Worm (Caenorhabditis elegans) whole organism, young adult: ENCODE data around the gene pdzd-8.
A peak's percentile ranks its signal among the peaks of the same experiment; 100 is the strongest.

Experiments used
- B0261.1 ChIP-seq: sonication (generic microtip); optimal IDR thresholded peaks from 2 replicates; lab custom pipeline; 2016; ENCODE audit warnings: mild to moderate bottlenecking, missing genetic modification characterization, moderate library complexity, missing compliant biosample characterization
- C17E4.6 ChIP-seq: fragments of 200-800 bp; sonication (Bioruptor generic); IDR thresholded peaks from 2 replicates; pipeline ENCODE4 v1.3.6; 2022; ENCODE audit warnings: missing genetic modification reagents, missing genetic modification characterization, missing compliant biosample characterization
- D2030.7 ChIP-seq: fragments of 200-800 bp; sonication (Bioruptor generic); IDR thresholded peaks from 2 replicates; pipeline ENCODE4 v1.3.6; 2022; ENCODE audit warnings: missing genetic modification reagents, missing genetic modification characterization, missing compliant biosample characterization
- F37B4.10 ChIP-seq: fragments of 200-800 bp; sonication (Bioruptor generic); IDR thresholded peaks from 2 replicates; pipeline ENCODE4 v1.3.6; 2022; ENCODE audit warnings: missing genetic modification characterization, missing compliant biosample characterization
- F49E8.2 ChIP-seq: sonication (generic microtip); optimal IDR thresholded peaks from 3 replicates; lab custom pipeline; 2017; ENCODE audit warnings: missing genetic modification characterization, mild to moderate bottlenecking, missing compliant biosample characterization, antibody characterized with exemption, moderate library complexity; ENCODE audit not compliant: insufficient read depth
- Y53F4B.3 ChIP-seq: fragments of 200-800 bp; sonication (Bioruptor generic); IDR thresholded peaks from 2 replicates; pipeline ENCODE4 v1.3.6; 2022; ENCODE audit warnings: missing genetic modification reagents, missing genetic modification characterization, missing compliant biosample characterization
- Y56A3A.18 ChIP-seq: fragments of 200-800 bp; sonication (Bioruptor generic); IDR thresholded peaks from 2 replicates; pipeline ENCODE4 v1.3.6; 2022; ENCODE audit warnings: missing genetic modification reagents, missing genetic modification characterization, missing compliant biosample characterization
- Y79H2A.3 ChIP-seq: fragments of 200-800 bp; sonication (Bioruptor generic); conservative IDR thresholded peaks from 2 replicates; pipeline ENCODE4 v1.3.6; 2022; ENCODE audit warnings: missing genetic modification reagents, missing genetic modification characterization, missing compliant biosample characterization
- attf-3 ChIP-seq: fragments of 200-800 bp; sonication (Bioruptor generic); conservative IDR thresholded peaks from 2 replicates; pipeline ENCODE4 v1.3.6; 2022; ENCODE audit warnings: missing genetic modification reagents, missing genetic modification characterization, missing compliant biosample characterization
- attf-5 ChIP-seq: fragments of 200-800 bp; sonication (Bioruptor generic); optimal IDR thresholded peaks from 2 replicates; lab custom pipeline; 2018; ENCODE audit warnings: mild to moderate bottlenecking, missing genetic modification characterization, missing compliant biosample characterization
- attf-6 ChIP-seq: fragments of 200-800 bp; sonication (Bioruptor generic); IDR thresholded peaks from 2 replicates; pipeline ENCODE4 v1.3.6; 2022; ENCODE audit warnings: missing genetic modification reagents, missing genetic modification characterization, missing compliant biosample characterization
- ccch-3 ChIP-seq: fragments of 200-800 bp; sonication (Bioruptor generic); optimal IDR thresholded peaks from 2 replicates; lab custom pipeline; 2018; ENCODE audit warnings: mild to moderate bottlenecking, missing genetic modification characterization, missing compliant biosample characterization
- ceh-40 ChIP-seq: fragments of 200-800 bp; sonication (Bioruptor generic); IDR thresholded peaks from 2 replicates; pipeline ENCODE4 v1.3.6; 2022; ENCODE audit warnings: missing genetic modification characterization, missing compliant biosample characterization
- ceh-58 ChIP-seq: fragments of 200-800 bp; sonication (Bioruptor generic); IDR thresholded peaks from 2 replicates; pipeline ENCODE4 v1.3.6; 2022; ENCODE audit warnings: missing genetic modification characterization, missing compliant biosample characterization
- ekl-4 ChIP-seq: fragments of 200-800 bp; sonication (Bioruptor generic); IDR thresholded peaks from 2 replicates; pipeline ENCODE4 v1.3.6; 2022; ENCODE audit warnings: missing genetic modification reagents, missing genetic modification characterization, missing compliant biosample characterization
- gei-17 ChIP-seq: fragments of 200-800 bp; sonication (Bioruptor generic); optimal IDR thresholded peaks from 2 replicates; lab custom pipeline; 2018; ENCODE audit warnings: mild to moderate bottlenecking, missing genetic modification characterization, missing compliant biosample characterization
- him-1 ChIP-seq: sonication (generic microtip); optimal IDR thresholded peaks from 2 replicates; lab custom pipeline; 2016; ENCODE audit warnings: missing genotype, missing genetic modification reagents, missing genetic modification characterization, missing compliant biosample characterization
- hmg-1.2 ChIP-seq: fragments of 200-800 bp; sonication (Bioruptor generic); IDR thresholded peaks from 2 replicates; pipeline ENCODE4 v1.3.6; 2022; ENCODE audit warnings: missing genetic modification reagents, missing genetic modification characterization, missing compliant biosample characterization
- hrde-1 ChIP-seq: sonication (generic microtip); optimal IDR thresholded peaks from 2 replicates; lab custom pipeline; 2016; ENCODE audit warnings: missing genetic modification characterization, mild to moderate bottlenecking, missing compliant biosample characterization, moderate library complexity, missing genotype, missing genetic modification reagents, borderline replicate concordance
- lag-1 ChIP-seq: fragments of 200-800 bp; sonication (Bioruptor generic); IDR thresholded peaks from 2 replicates; pipeline ENCODE4 v1.3.6; 2022; ENCODE audit warnings: missing genetic modification reagents, missing genetic modification characterization, missing compliant biosample characterization
- lin-26 ChIP-seq: fragments of 200-800 bp; sonication (Bioruptor generic); IDR thresholded peaks from 2 replicates; pipeline ENCODE4 v1.3.6; 2022; ENCODE audit warnings: missing genetic modification reagents, missing genetic modification characterization, missing compliant biosample characterization
- lsl-1 ChIP-seq: fragments of 200-800 bp; sonication (Bioruptor generic); optimal IDR thresholded peaks from 2 replicates; lab custom pipeline; 2018; ENCODE audit warnings: mild to moderate bottlenecking, missing genetic modification characterization, moderate library complexity, missing compliant biosample characterization
- nfya-2 ChIP-seq: fragments of 200-800 bp; sonication (Bioruptor generic); IDR thresholded peaks from 2 replicates; pipeline ENCODE4 v1.3.6; 2022; ENCODE audit warnings: missing genetic modification reagents, missing genetic modification characterization, missing compliant biosample characterization
- nhr-179 ChIP-seq: sonication (generic microtip); optimal IDR thresholded peaks from 2 replicates; lab custom pipeline; 2016; ENCODE audit warnings: mild to moderate bottlenecking, missing genetic modification characterization, missing compliant biosample characterization
- pbrm-1 ChIP-seq: fragments of 200-800 bp; sonication (Bioruptor generic); IDR thresholded peaks from 2 replicates; pipeline ENCODE4 v1.3.6; 2022; ENCODE audit warnings: missing genetic modification reagents, missing genetic modification characterization, missing compliant biosample characterization
- snpc-1.1 ChIP-seq: sonication (generic microtip); optimal IDR thresholded peaks from 2 replicates; lab custom pipeline; 2017; ENCODE audit warnings: missing genetic modification characterization, mild to moderate bottlenecking, missing compliant biosample characterization, antibody characterized with exemption, moderate library complexity, missing genotype, missing genetic modification reagents; ENCODE audit not compliant: insufficient read depth
- snpc-1.3 ChIP-seq: sonication (generic microtip); optimal IDR thresholded peaks from 2 replicates; lab custom pipeline; 2017; ENCODE audit warnings: missing genetic modification characterization, mild to moderate bottlenecking, missing compliant biosample characterization, antibody characterized with exemption, moderate library complexity, missing genotype, missing genetic modification reagents; ENCODE audit not compliant: insufficient read depth
- snpc-3.4 ChIP-seq: sonication (generic microtip); optimal IDR thresholded peaks from 2 replicates; lab custom pipeline; 2017; ENCODE audit warnings: missing genetic modification characterization, mild to moderate bottlenecking, missing compliant biosample characterization, antibody characterized with exemption, moderate library complexity, missing genotype, missing genetic modification reagents
- snpc-4 ChIP-seq, 5 experiments: fragments of 150-350 bp in 1 of 5; sonication (generic microtip) in 4 of 5; optimal IDR thresholded peaks; 2 replicates each; lab custom pipeline; 2014 to 2018; ENCODE audit warnings: missing genetic modification characterization in 5 of 5, missing biosample characterization in 3 of 5, antibody characterized with exemption in 2 of 5, mild to moderate bottlenecking in 2 of 5, missing compliant biosample characterization in 2 of 5, missing genotype in 2 of 5, moderate library complexity in 2 of 5, missing genetic modification reagents in 1 of 5
- tbp1 ChIP-seq: fragments of 200-800 bp; sonication (Bioruptor generic); optimal IDR thresholded peaks from 2 replicates; lab custom pipeline; 2018; ENCODE audit warnings: mild to moderate bottlenecking, missing genetic modification characterization, missing compliant biosample characterization
- tbx-9 ChIP-seq: sonication (generic microtip); optimal IDR thresholded peaks from 2 replicates; lab custom pipeline; 2016; ENCODE audit warnings: borderline replicate concordance, missing genetic modification characterization, inconsistent platforms, missing compliant biosample characterization
- unc-62 ChIP-seq: fragments of 150-350 bp; optimal IDR thresholded peaks from 2 replicates; lab custom pipeline; 2014; ENCODE audit warnings: missing biosample characterization, missing genetic modification reagents, missing genetic modification characterization
- zim-3 ChIP-seq: sonication (generic microtip); optimal IDR thresholded peaks from 2 replicates; lab custom pipeline; 2017; ENCODE audit warnings: mild to moderate bottlenecking, missing genetic modification characterization, moderate library complexity, missing compliant biosample characterization

Gene pdzd-8

ce11 chrIV:9000664-9001063 lies 25.3 kb downstream of the pdzd-8 start (continued):
- TF ChIP-seq B0261.1 (tag; lab: Kevin White, UChicago) = peak; percentile 45
- no peak for TF ChIP-seq Y79H2A.3 (GFP tag; lab: Robert Waterston, UW)
- no peak for TF ChIP-seq Y56A3A.18 (GFP tag; lab: Robert Waterston, UW)
- TF ChIP-seq tbp1 (GFP tag; lab: Kevin White, UChicago) = peak; percentile 80
- TF ChIP-seq ceh-58 (GFP tag; lab: Robert Waterston, UW) = no peak
- no peak for TF ChIP-seq attf-5
- no peak for TF ChIP-seq Y53F4B.3 (GFP tag; lab: Robert Waterston, UW)
- TF ChIP-seq lag-1 (GFP tag; lab: Robert Waterston, UW) = no peak
- no peak for TF ChIP-seq hrde-1 (tag; lab: Kevin White, UChicago)
- no peak for TF ChIP-seq F37B4.10 (GFP tag; lab: Robert Waterston, UW)
- no peak for TF ChIP-seq C17E4.6 (GFP tag; lab: Robert Waterston, UW)
- no peak for TF ChIP-seq zim-3 (tag; lab: Kevin White, UChicago)

ce11 chrIV:9001184-9001583 lies 25.9 kb downstream of the pdzd-8 start:
- peak; percentile 57; the same call in 1 of the 2 replicates for TF ChIP-seq pbrm-1 (GFP tag; lab: Robert Waterston, UW)
- peak; percentile 90 for TF ChIP-seq attf-6
- no peak for TF ChIP-seq nhr-179 (tag; lab: Kevin White, UChicago)
- TF ChIP-seq D2030.7 (GFP tag; lab: Robert Waterston, UW) = peak; percentile 69; the same call in 1 of the 2 replicates
- peak; percentile 93 for TF ChIP-seq snpc-1.1 (tag; lab: Kevin White, UChicago)
- TF ChIP-seq ccch-3 (GFP tag; lab: Kevin White, UChicago) = no peak
- peak; percentile 89 for TF ChIP-seq hmg-1.2 (GFP tag; lab: Robert Waterston, UW)
- peak; percentile 92 for TF ChIP-seq snpc-4 (GFP tag; optimal IDR thresholded peaks at IDR 0.05; lab: Kevin White, UChicago)
- peak; percentile 84 to 95 (median 94) for TF ChIP-seq snpc-4 (tag; optimal IDR thresholded peaks at IDR 0.05; lab: Kevin White, UChicago)
- TF ChIP-seq F49E8.2 = peak; percentile 26
- peak; percentile 73 for TF ChIP-seq snpc-1.3 (tag; lab: Kevin White, UChicago)
- peak; percentile 74 for TF ChIP-seq tbp1 (GFP tag; lab: Kevin White, UChicago)
- TF ChIP-seq him-1 = peak; percentile 69
- peak; percentile 81 for TF ChIP-seq snpc-3.4
- TF ChIP-seq lin-26 (GFP tag; lab: Robert Waterston, UW) = peak; percentile 56; the same call in 1 of the 2 replicates
- no peak for TF ChIP-seq nfya-2 (GFP tag; lab: Robert Waterston, UW)
- no peak for TF ChIP-seq attf-5
- peak; percentile 20 for TF ChIP-seq lsl-1 (GFP tag; lab: Kevin White, UChicago)
- TF ChIP-seq, all 124 proteins: peak for 13

- TF ChIP-seq ekl-4 = no peak
- no peak for TF ChIP-seq attf-3 (GFP tag; lab: Robert Waterston, UW)
- no peak for TF ChIP-seq gei-17 (GFP tag; lab: Kevin White, UChicago)
- TF ChIP-seq tbx-9 (tag; lab: Kevin White, UChicago) = no peak
- no peak for TF ChIP-seq ceh-40 (GFP tag; lab: Robert Waterston, UW)
- no peak for TF ChIP-seq unc-62 (GFP tag; lab: Kevin White, UChicago)
- TF ChIP-seq, all 124 proteins: peak for 0
Measured at ce11 chrIV:9002636-9003035, 27.3 kb downstream of the pdzd-8 start, which contains the start of gene C53D6.8. C53D6.8 (minus strand) TSS chrIV:9002736.
